Worm (Caenorhabditis elegans): Measurements from ENCODE around the gene srbc-29.

DNA sequence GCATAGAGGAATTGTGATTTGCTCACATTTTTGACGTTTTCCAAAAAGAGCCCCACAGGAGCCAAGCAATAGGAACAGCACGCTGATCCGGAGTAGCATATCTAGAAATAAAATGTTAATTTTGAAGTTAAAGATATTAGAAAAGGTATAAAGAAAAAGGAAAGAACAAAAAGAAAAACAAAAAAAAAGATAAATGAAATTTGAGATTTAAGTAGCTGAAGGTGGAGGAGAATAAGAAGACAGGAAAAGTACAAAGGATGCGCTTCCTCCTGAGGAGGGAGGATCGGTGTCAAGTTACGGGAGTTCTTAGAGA, 25.9 kb downstream of the srbc-29 start, which contains the start of gene cfz-2:
- TF ChIP-seq fkh-3 (tag; optimal IDR thresholded peaks at IDR 0.05) (no peak), F39B2.1 (GFP tag; IDR thresholded peaks at IDR 0.05) (no peak), tlf-1 (GFP tag; optimal IDR thresholded peaks at IDR 0.05) (no peak), ekl-4 (GFP tag; IDR thresholded peaks at IDR 0.05) (no peak)

All from whole organism, young adult.